Fruit fly (Drosophila melanogaster): Measurements from ENCODE around the gene CG7857.

CG7857 gene

DNA sequence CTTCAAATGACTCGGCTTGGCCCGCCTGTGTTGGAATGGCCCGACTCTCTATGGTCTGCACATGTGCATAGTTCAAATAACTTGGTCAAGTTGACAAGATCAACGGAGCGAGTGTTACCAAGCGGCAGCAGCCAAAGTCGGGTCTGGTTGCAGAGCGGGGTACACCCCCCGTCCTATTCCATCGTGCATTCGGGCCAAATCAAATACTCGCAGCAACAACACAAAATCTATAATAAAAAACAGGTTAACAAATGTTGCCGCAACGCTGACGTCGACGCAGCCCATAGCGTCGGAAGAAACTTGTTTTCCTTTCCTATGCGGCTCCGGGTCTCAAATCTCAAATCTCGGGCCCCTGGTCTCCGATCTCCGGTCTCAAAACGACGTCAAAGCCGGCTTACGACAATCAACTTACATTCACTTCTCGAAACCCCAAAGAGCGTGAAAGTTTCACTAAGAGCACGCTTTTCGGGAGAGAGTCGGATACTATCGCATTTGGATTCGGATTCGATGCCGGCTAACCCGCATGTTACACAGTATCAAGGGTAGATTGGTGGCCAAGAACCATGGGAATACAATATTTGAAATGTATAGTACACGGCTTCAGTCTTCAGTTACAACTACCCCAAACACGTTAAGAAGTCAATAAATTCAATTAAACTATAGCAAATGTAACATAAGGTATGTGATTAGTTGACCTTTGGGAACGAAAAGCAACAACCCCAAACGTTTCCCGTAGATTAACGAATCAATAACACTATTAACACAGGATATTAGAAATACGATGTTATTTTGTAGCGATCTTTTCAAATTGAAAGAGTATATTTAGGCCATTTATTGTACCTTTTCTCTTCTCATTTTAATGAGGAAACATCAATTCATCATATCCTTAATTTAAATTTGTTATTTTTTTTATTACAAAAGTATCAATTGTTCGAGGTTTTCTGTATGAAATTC is 29.9 kb upstream of the CG7857 start (continued):
- TF ChIP-seq bab2 (GFP tag; optimal IDR thresholded peaks at IDR 0.05) (peak; percentile 61), MTF-1 (GFP tag; optimal IDR thresholded peaks at IDR 0.05; ENCODE audit: borderline replicate concordance) (no peak), slou (GFP tag; optimal IDR thresholded peaks at IDR 0.05) (peak; percentile 28), dati (GFP tag; IDR thresholded peaks at IDR 0.05) (no peak), Elba2 (GFP tag; optimal IDR thresholded peaks at IDR 0.05) (no peak), CG2678 (tag; optimal IDR thresholded peaks at IDR 0.05) (peak; percentile 81), CG2202 (tag; optimal IDR thresholded peaks at IDR 0.05) (peak; percentile 28), CG17328 (GFP tag; IDR thresholded peaks at IDR 0.05) (0 out of 2 replicates have a peak, but pooled peaks have one; percentile 55), CG17361 (GFP tag; IDR thresholded peaks at IDR 0.05) (peak; percentile 90), dm (GFP tag; optimal IDR thresholded peaks at IDR 0.05) (peak; percentile 29), Fer1 (GFP tag; optimal IDR thresholded peaks at IDR 0.05) (no peak), CG17802 (tag; optimal IDR thresholded peaks at IDR 0.05) (no peak), Gug (GFP tag; IDR thresholded peaks at IDR 0.05) (peak; percentile 55; the same call in 2 of the 4 replicates), CG15696 (tag; optimal IDR thresholded peaks at IDR 0.05) (peak; percentile 38), Hey (tag; optimal IDR thresholded peaks at IDR 0.05) (no peak), ap (GFP tag; IDR thresholded peaks at IDR 0.05) (0 out of 2 replicates have a peak, but pooled peaks have one; percentile 7), crc (GFP tag; optimal IDR thresholded peaks at IDR 0.05) (no peak), CG30020 (tag; optimal IDR thresholded peaks at IDR 0.05) (no peak), odd (GFP tag; optimal IDR thresholded peaks at IDR 0.05) (peak; percentile 67), CG30403 (GFP tag; optimal IDR thresholded peaks at IDR 0.05) (peak; percentile 87), D19A (tag; optimal IDR thresholded peaks at IDR 0.05) (peak; percentile 39), her (GFP tag; optimal IDR thresholded peaks at IDR 0.05) (no peak), bcd (GFP tag; optimal IDR thresholded peaks at IDR 0.05) (peak; percentile 72), CG12942 (GFP tag; optimal IDR thresholded peaks at IDR 0.05) (peak; percentile 43), prd (optimal IDR thresholded peaks at IDR 0.05) (no peak), prd (GFP tag; IDR thresholded peaks at IDR 0.05) (peak; percentile 58), pfk (GFP tag; optimal IDR thresholded peaks at IDR 0.05) (no peak), dpn (GFP tag; optimal IDR thresholded peaks at IDR 0.05) (peak; percentile 59 to 66), cg (GFP tag; optimal IDR thresholded peaks at IDR 0.05) (no peak), lmd (GFP tag; IDR thresholded peaks at IDR 0.05) (peak; percentile 58; the same call in 1 of the 2 replicates), jing (GFP tag; optimal IDR thresholded peaks at IDR 0.05) (peak; percentile 37), Trl (optimal IDR thresholded peaks at IDR 0.05) (peak in 1 of 2 experiments; percentile 68), Trl (GFP tag; optimal IDR thresholded peaks at IDR 0.05) (no peak), CG11723 (GFP tag; optimal IDR thresholded peaks at IDR 0.05) (peak; percentile 61), CG10462 (GFP tag; optimal IDR thresholded peaks at IDR 0.05) (peak; percentile 49), Vsx1 (GFP tag; optimal IDR thresholded peaks at IDR 0.05) (peak; percentile 48), Dek (tag; optimal IDR thresholded peaks at IDR 0.05) (peak; percentile 70), vvl (GFP tag; IDR thresholded peaks at IDR 0.05) (peak; percentile 11; the same call in 1 of the 2 replicates), ewg (GFP tag; optimal IDR thresholded peaks at IDR 0.05) (peak; percentile 50), Usf (GFP tag; optimal IDR thresholded peaks at IDR 0.05) (peak; percentile 56), Ssrp (tag; optimal IDR thresholded peaks at IDR 0.05) (peak; percentile 65), CG34376 (GFP tag; optimal IDR thresholded peaks at IDR 0.05) (no peak), wor (GFP tag; IDR thresholded peaks at IDR 0.05) (peak; percentile 53; the same call in 1 of the 2 replicates), bsh (GFP tag; optimal IDR thresholded peaks at IDR 0.05) (peak; percentile 17 to 40), CG2712 (tag; optimal IDR thresholded peaks at IDR 0.05) (peak; percentile 63), HHEX (GFP tag; optimal IDR thresholded peaks at IDR 0.05) (peak; percentile 32), CG3847 (GFP tag; IDR thresholded peaks at IDR 0.05) (peak; percentile 51), Ets97D (GFP tag; optimal IDR thresholded peaks at IDR 0.05) (peak; percentile 0), fu2 (GFP tag; optimal IDR thresholded peaks at IDR 0.05) (peak; percentile 16)
